Worm (Caenorhabditis elegans): Measurements from ENCODE around the gene F47B7.5.

DNA sequence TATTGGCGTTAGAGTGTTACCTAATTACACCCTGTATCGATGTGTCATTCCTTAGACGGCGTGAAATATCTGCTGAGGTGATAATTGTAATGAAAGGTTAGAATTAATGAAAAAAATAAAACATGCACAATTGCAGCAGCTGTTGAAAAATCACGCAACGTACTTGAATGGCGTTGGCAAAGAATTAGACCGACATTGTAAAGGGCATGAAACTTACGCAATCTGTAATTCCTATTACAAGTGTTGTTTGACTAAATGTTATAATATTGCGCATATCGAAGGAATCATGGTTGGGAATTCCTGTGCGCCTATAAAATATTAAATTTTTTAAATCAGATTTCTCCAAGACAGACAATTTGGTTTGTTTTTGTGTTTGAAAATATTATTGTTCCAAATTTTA, 34.9 kb downstream of the F47B7.5 start, which contains the start of gene tag-18:
- TF ChIP-seq hlh-13 (GFP tag; optimal IDR thresholded peaks at IDR 0.05) (no peak), lin-11 (tag; optimal IDR thresholded peaks at IDR 0.05) (no peak), nfya-1 (tag; optimal IDR thresholded peaks at IDR 0.05) (no peak), hlh-8 (tag; optimal IDR thresholded peaks at IDR 0.05) (no peak), pax-1 (tag; optimal IDR thresholded peaks at IDR 0.05) (no peak), pha-4 (tag; optimal IDR thresholded peaks at IDR 0.05) (no peak), sox-2 (GFP tag; IDR thresholded peaks at IDR 0.05) (no peak), lim-6 (tag; optimal IDR thresholded peaks at IDR 0.05) (no peak), ama-1 (optimal IDR thresholded peaks at IDR 0.05) (no peak), ceh-2 (tag; optimal IDR thresholded peaks at IDR 0.05) (no peak), elt-2 (tag; optimal IDR thresholded peaks at IDR 0.05) (no peak), tbx-2 (tag; optimal IDR thresholded peaks at IDR 0.05) (no peak), madf-2 (tag; optimal IDR thresholded peaks at IDR 0.05) (no peak), dve-1 (tag; optimal IDR thresholded peaks at IDR 0.05) (no peak)

All from whole organism, late embryonic.